Worm (Caenorhabditis elegans) whole organism, L3 larva: ENCODE measurements around the gene srlf-29.

Experiments used
- R02D3.7 ChIP-seq: fragments of 150-350 bp; optimal IDR thresholded peaks from 2 replicates; lab custom pipeline; 2014; ENCODE audit warnings: missing biosample characterization, missing genetic modification characterization
- ZK546.5 ChIP-seq: sonication (generic microtip); optimal IDR thresholded peaks from 2 replicates; lab custom pipeline; 2017; ENCODE audit warnings: missing biosample characterization, missing genetic modification characterization
- aly-2 ChIP-seq: fragments of 150-350 bp; optimal IDR thresholded peaks from 2 replicates; lab custom pipeline; 2014; ENCODE audit warnings: missing biosample characterization, missing genetic modification characterization
- ama-1 ChIP-seq: fragments of 150-350 bp; optimal IDR thresholded peaks from 2 replicates; lab custom pipeline; 2018
- ceh-16 ChIP-seq: sonication (generic microtip); optimal IDR thresholded peaks from 2 replicates; lab custom pipeline; 2017; ENCODE audit warnings: missing biosample characterization, missing genetic modification characterization
- ceh-82 ChIP-seq: fragments of 150-350 bp; optimal IDR thresholded peaks from 2 replicates; lab custom pipeline; 2014; ENCODE audit warnings: missing biosample characterization, missing genetic modification characterization
- ceh-9 ChIP-seq: sonication (generic microtip); optimal IDR thresholded peaks from 2 replicates; lab custom pipeline; 2018; ENCODE audit warnings: missing biosample characterization, missing genetic modification characterization
- egl-5 ChIP-seq: fragments of 150-350 bp; optimal IDR thresholded peaks from 2 replicates; lab custom pipeline; 2017; ENCODE audit warnings: missing biosample characterization, missing genetic modification reagents, missing genetic modification characterization, inconsistent platforms
- elt-1 ChIP-seq: fragments of 150-350 bp; optimal IDR thresholded peaks from 2 replicates; lab custom pipeline; 2014; ENCODE audit warnings: missing biosample characterization, missing genetic modification characterization
- elt-2 ChIP-seq: sonication (generic microtip); optimal IDR thresholded peaks from 2 replicates; lab custom pipeline; 2016; ENCODE audit warnings: missing genetic modification reagents, mild to moderate bottlenecking, missing genetic modification characterization, missing compliant biosample characterization
- eor-1 ChIP-seq, 2 experiments: fragments of 150-350 bp; optimal IDR thresholded peaks; 2 replicates each; lab custom pipeline; 2014 to 2018; ENCODE audit warnings: missing biosample characterization in 2 of 2, missing genetic modification characterization in 2 of 2
- fkh-10 ChIP-seq: sonication (generic microtip); optimal IDR thresholded peaks from 2 replicates; lab custom pipeline; 2017; ENCODE audit warnings: missing biosample characterization, missing genetic modification reagents, missing genetic modification characterization
- fkh-2 ChIP-seq: fragments of 150-350 bp; optimal IDR thresholded peaks from 2 replicates; lab custom pipeline; 2014; ENCODE audit warnings: missing biosample characterization, missing genetic modification reagents, missing genetic modification characterization
- hmg-11 ChIP-seq: sonication (generic microtip); optimal IDR thresholded peaks from 2 replicates; lab custom pipeline; 2016; ENCODE audit warnings: missing genetic modification characterization, missing compliant biosample characterization
- jun-1 ChIP-seq: fragments of 150-350 bp; optimal IDR thresholded peaks from 2 replicates; lab custom pipeline; 2014; ENCODE audit warnings: missing biosample characterization, missing genetic modification reagents, missing genetic modification characterization
- lsy-12 ChIP-seq: sonication (generic microtip); optimal IDR thresholded peaks from 2 replicates; lab custom pipeline; 2016; ENCODE audit warnings: mild to moderate bottlenecking, missing genetic modification characterization, missing compliant biosample characterization
- mdl-1 ChIP-seq: fragments of 150-350 bp; optimal IDR thresholded peaks from 2 replicates; lab custom pipeline; 2014; ENCODE audit warnings: missing biosample characterization, missing genetic modification characterization
- mml-1 ChIP-seq: fragments of 150-350 bp; sonication (generic microtip); optimal IDR thresholded peaks from 3 replicates; lab custom pipeline; 2014; ENCODE audit warnings: missing biosample characterization, missing genetic modification characterization
- nfya-1 ChIP-seq: sonication (generic microtip); optimal IDR thresholded peaks from 2 replicates; lab custom pipeline; 2017; ENCODE audit warnings: missing genetic modification characterization, mild to moderate bottlenecking, missing compliant biosample characterization, antibody characterized with exemption, moderate library complexity; ENCODE audit not compliant: insufficient read depth
- nhr-11 ChIP-seq: fragments of 150-350 bp; optimal IDR thresholded peaks from 2 replicates; lab custom pipeline; 2014; ENCODE audit warnings: missing biosample characterization, missing genetic modification characterization
- nhr-12 ChIP-seq: fragments of 150-350 bp; optimal IDR thresholded peaks from 2 replicates; lab custom pipeline; 2014; ENCODE audit warnings: missing biosample characterization, missing genetic modification characterization
- nhr-23 ChIP-seq: fragments of 150-350 bp; optimal IDR thresholded peaks from 2 replicates; lab custom pipeline; 2014; ENCODE audit warnings: missing biosample characterization, missing genetic modification reagents, missing genetic modification characterization
- nhr-237 ChIP-seq: fragments of 150-350 bp; optimal IDR thresholded peaks from 2 replicates; lab custom pipeline; 2014; ENCODE audit warnings: missing biosample characterization, missing genetic modification characterization
- nhr-25 ChIP-seq: sonication (generic microtip); optimal IDR thresholded peaks from 2 replicates; lab custom pipeline; 2017; ENCODE audit warnings: missing biosample characterization, missing genetic modification characterization
- nhr-28 ChIP-seq: fragments of 150-350 bp; optimal IDR thresholded peaks from 2 replicates; lab custom pipeline; 2014; ENCODE audit warnings: missing biosample characterization, missing genetic modification characterization
- nhr-43 ChIP-seq: sonication (generic microtip); optimal IDR thresholded peaks from 2 replicates; lab custom pipeline; 2016; ENCODE audit warnings: mild to moderate bottlenecking, missing genetic modification characterization, missing compliant biosample characterization; ENCODE audit not compliant: poor library complexity, severe bottlenecking
- nhr-67 ChIP-seq: fragments of 150-350 bp; optimal IDR thresholded peaks from 2 replicates; lab custom pipeline; 2014; ENCODE audit warnings: missing biosample characterization, missing genetic modification characterization
- nhr-77 ChIP-seq: fragments of 150-350 bp; optimal IDR thresholded peaks from 2 replicates; lab custom pipeline; 2014; ENCODE audit warnings: missing biosample characterization, missing genetic modification characterization
- pha-4 ChIP-seq: fragments of 150-350 bp; optimal IDR thresholded peaks from 2 replicates; lab custom pipeline; 2014; ENCODE audit warnings: missing biosample characterization, missing genetic modification reagents, missing genetic modification characterization
- pqm-1 ChIP-seq: fragments of 150-350 bp; optimal IDR thresholded peaks from 2 replicates; lab custom pipeline; 2017; ENCODE audit warnings: missing biosample characterization, missing genetic modification characterization, inconsistent platforms
- sea-2 ChIP-seq: fragments of 150-350 bp; sonication (generic microtip); optimal IDR thresholded peaks from 4 replicates; lab custom pipeline; 2014; ENCODE audit warnings: missing biosample characterization, missing genetic modification reagents, missing genetic modification characterization
- snpc-4 ChIP-seq: fragments of 150-350 bp; optimal IDR thresholded peaks from 2 replicates; lab custom pipeline; 2014; ENCODE audit warnings: missing biosample characterization, missing genetic modification characterization
- unc-62 ChIP-seq: fragments of 150-350 bp; sonication (generic microtip); optimal IDR thresholded peaks from 4 replicates; lab custom pipeline; 2014; ENCODE audit warnings: missing biosample characterization, missing genetic modification reagents, missing genetic modification characterization
- zag-1 ChIP-seq: fragments of 150-350 bp; optimal IDR thresholded peaks from 2 replicates; lab custom pipeline; 2014; ENCODE audit warnings: missing biosample characterization, missing genetic modification characterization
- ztf-11 ChIP-seq: fragments of 150-350 bp; optimal IDR thresholded peaks from 2 replicates; lab custom pipeline; 2014; ENCODE audit warnings: missing biosample characterization, missing genetic modification characterization
- ztf-4 ChIP-seq: fragments of 150-350 bp; optimal IDR thresholded peaks from 2 replicates; lab custom pipeline; 2014; ENCODE audit warnings: missing biosample characterization, missing genetic modification characterization

srlf-29 gene

ce11 chrII:1666025-1666424 is at the start of gene srlf-29:
TSS of gene srlf-29 (plus strand) at chrII:1666325.
- TF ChIP-seq egl-5 (tag; lab: Kevin White, UChicago) (no peak), ceh-16 (no peak), fkh-10 (no peak), nhr-28 (tag; lab: Kevin White, UChicago) (no peak), nfya-1 (tag; lab: Kevin White, UChicago) (no peak), nhr-67 (tag; lab: Kevin White, UChicago) (no peak), R02D3.7 (tag; lab: Kevin White, UChicago) (no peak), nhr-23 (tag; lab: Kevin White, UChicago) (no peak), aly-2 (tag; lab: Kevin White, UChicago) (no peak), ztf-11 (tag; lab: Kevin White, UChicago) (no peak)

ce11 chrII:1616382-1616781 is 49.7 kb upstream of the srlf-29 start, which contains the start of gene fbxa-165:
TSS of gene fbxa-165 (minus strand) at chrII:1616482.
- TF ChIP-seq sea-2 (GFP tag; lab: Kevin White, UChicago) (no peak), nhr-11 (no peak), unc-62 (GFP tag; lab: Kevin White, UChicago) (no peak), egl-5 (tag; lab: Kevin White, UChicago) (no peak), nhr-28 (tag; lab: Kevin White, UChicago) (no peak), nhr-237 (tag; lab: Kevin White, UChicago) (no peak), snpc-4 (tag; lab: Kevin White, UChicago) (no peak), nhr-25 (no peak), nhr-43 (no peak), pha-4 (tag; lab: Kevin White, UChicago) (no peak), eor-1 (tag; optimal IDR thresholded peaks at IDR 0.05; lab: Kevin White, UChicago) (no peak)
- TF ChIP-seq, all 47 proteins: peak for 0

ce11 chrII:1618948-1619347 is 47.2 kb upstream of the srlf-29 start, which contains the start of gene fbxa-166:
TSS of gene fbxa-166 (minus strand) at chrII:1619048.
- TF ChIP-seq nhr-237 (tag; lab: Kevin White, UChicago) (no peak), pha-4 (tag; lab: Kevin White, UChicago) (no peak), elt-1 (tag; lab: Kevin White, UChicago) (no peak)

ce11 chrII:1621180-1621579 is 44.9 kb upstream of the srlf-29 start, which contains the start of gene fbxa-158:
TSS of gene fbxa-158 (minus strand) at chrII:1621280.
- no peak for TF ChIP-seq ama-1 (lab: Kevin White, UChicago)
- TF ChIP-seq ZK546.5 (tag; lab: Kevin White, UChicago) = no peak
- no peak for TF ChIP-seq ztf-11 (tag; lab: Kevin White, UChicago)
- no peak for TF ChIP-seq hmg-11
- TF ChIP-seq elt-2 (tag; lab: Kevin White, UChicago) = no peak
- no peak for TF ChIP-seq unc-62 (GFP tag; lab: Kevin White, UChicago)
- TF ChIP-seq lsy-12 (tag; lab: Kevin White, UChicago) = no peak
- TF ChIP-seq nhr-237 (tag; lab: Kevin White, UChicago) = no peak
- no peak for TF ChIP-seq snpc-4 (tag; lab: Kevin White, UChicago)
- TF ChIP-seq ztf-4 (tag; lab: Kevin White, UChicago) = no peak
- no peak for TF ChIP-seq fkh-2 (tag; lab: Kevin White, UChicago)
- TF ChIP-seq pha-4 (tag; lab: Kevin White, UChicago) = no peak
- no peak for TF ChIP-seq jun-1 (tag; lab: Kevin White, UChicago)
- no peak for TF ChIP-seq nhr-11
- no peak for TF ChIP-seq egl-5 (tag; lab: Kevin White, UChicago)
- TF ChIP-seq nhr-43 = no peak
- TF ChIP-seq ceh-9 (tag; lab: Kevin White, UChicago) = no peak
- no peak for TF ChIP-seq mdl-1 (tag; lab: Kevin White, UChicago)

ce11 chrII:1621795-1622194 is 44.3 kb upstream of the srlf-29 start:
- TF ChIP-seq nhr-23 (tag; lab: Kevin White, UChicago) (no peak), pha-4 (tag; lab: Kevin White, UChicago) (peak; percentile 65), mml-1 (tag; lab: Kevin White, UChicago) (no peak), egl-5 (tag; lab: Kevin White, UChicago) (no peak), ama-1 (lab: Kevin White, UChicago) (no peak), nhr-77 (tag; lab: Kevin White, UChicago) (no peak), ZK546.5 (tag; lab: Kevin White, UChicago) (no peak), ceh-82 (tag; lab: Kevin White, UChicago) (no peak), elt-2 (tag; lab: Kevin White, UChicago) (peak; percentile 93), zag-1 (tag; lab: Kevin White, UChicago) (no peak), nhr-25 (no peak), eor-1 (tag; optimal IDR thresholded peaks at IDR 0.05; lab: Kevin White, UChicago) (no peak), nhr-12 (no peak), nhr-67 (tag; lab: Kevin White, UChicago) (no peak), jun-1 (tag; lab: Kevin White, UChicago) (peak; percentile 67), pqm-1 (tag; lab: Kevin White, UChicago) (peak; percentile 84)
